Worm (Caenorhabditis elegans) whole organism, mixed stage, embryonic: ENCODE measurements around the gene Y54G2A.57.

ENCODE experiments used
- ceh-39 ChIP-seq: fragments of 150-350 bp; optimal IDR thresholded peaks from 2 replicates; lab custom pipeline; 2014; ENCODE audit warnings: missing biosample characterization, missing genetic modification characterization
- ceh-43 ChIP-seq: fragments of 200-800 bp; sonication (Bioruptor generic); optimal IDR thresholded peaks from 2 replicates; lab custom pipeline; 2018; ENCODE audit warnings: mild to moderate bottlenecking, missing genetic modification characterization, moderate library complexity, missing compliant biosample characterization
- ces-1 ChIP-seq: fragments of 150-350 bp; optimal IDR thresholded peaks from 2 replicates; lab custom pipeline; 2014; ENCODE audit warnings: missing biosample characterization, missing genetic modification reagents, missing genetic modification characterization
- mab-5 ChIP-seq: fragments of 150-350 bp; optimal IDR thresholded peaks from 2 replicates; lab custom pipeline; 2014; ENCODE audit warnings: missing biosample characterization, missing genetic modification characterization
- nhr-12 ChIP-seq: fragments of 150-350 bp; optimal IDR thresholded peaks from 2 replicates; lab custom pipeline; 2014; ENCODE audit warnings: missing biosample characterization, missing genetic modification characterization
- nhr-237 ChIP-seq: fragments of 150-350 bp; optimal IDR thresholded peaks from 2 replicates; lab custom pipeline; 2014; ENCODE audit warnings: missing biosample characterization, missing genetic modification characterization
- nhr-28 ChIP-seq: fragments of 150-350 bp; optimal IDR thresholded peaks from 2 replicates; lab custom pipeline; 2014; ENCODE audit warnings: missing biosample characterization, missing genetic modification characterization
- nhr-76 ChIP-seq: sonication (generic microtip); optimal IDR thresholded peaks from 2 replicates; lab custom pipeline; 2017; ENCODE audit warnings: missing biosample characterization, missing genetic modification characterization
- pha-4 ChIP-seq: fragments of 150-350 bp; optimal IDR thresholded peaks from 2 replicates; lab custom pipeline; 2018; ENCODE audit warnings: missing biosample characterization, missing genetic modification reagents, missing genetic modification characterization
- snpc-4 ChIP-seq: fragments of 150-350 bp; optimal IDR thresholded peaks from 2 replicates; lab custom pipeline; 2014; ENCODE audit warnings: missing biosample characterization, missing genetic modification characterization
- sptf-1 ChIP-seq: sonication (generic microtip); optimal IDR thresholded peaks from 2 replicates; lab custom pipeline; 2017; ENCODE audit warnings: mild to moderate bottlenecking, missing genetic modification characterization, moderate library complexity, missing compliant biosample characterization
- unc-39 ChIP-seq: fragments of 150-350 bp; optimal IDR thresholded peaks from 2 replicates; lab custom pipeline; 2014; ENCODE audit warnings: missing biosample characterization, missing genetic modification characterization
- ztf-11 ChIP-seq: fragments of 150-350 bp; optimal IDR thresholded peaks from 2 replicates; lab custom pipeline; 2014; ENCODE audit warnings: missing biosample characterization, missing genetic modification characterization

DNA sequence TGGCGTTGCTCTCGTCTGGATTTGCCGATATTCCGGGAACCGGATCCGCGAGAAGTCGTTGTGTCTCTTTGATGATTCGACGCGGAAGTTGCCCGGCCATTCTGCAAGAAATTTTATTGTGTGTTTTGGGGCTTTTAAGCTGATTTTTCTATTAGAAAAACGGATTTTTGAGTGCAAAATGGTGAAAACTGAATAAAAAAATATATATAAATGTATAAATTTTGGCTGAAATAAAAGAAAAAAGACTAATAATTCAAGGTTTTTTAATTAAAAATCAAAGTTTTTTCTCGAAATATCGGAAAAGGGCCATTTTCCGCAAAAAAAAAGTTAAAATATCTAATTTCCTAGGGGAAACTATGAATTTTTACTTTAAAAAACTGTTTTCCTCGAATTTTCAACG, 44.1 kb upstream of the Y54G2A.57 start, which contains the start of gene ubc-13:
- TF ChIP-seq mab-5 (tag; lab: Kevin White, UChicago): no peak
- TF ChIP-seq ztf-11 (tag; lab: Kevin White, UChicago): no peak
- no peak for TF ChIP-seq sptf-1 (tag; lab: Kevin White, UChicago)
- TF ChIP-seq pha-4 (tag; lab: Kevin White, UChicago): no peak
- no peak for TF ChIP-seq nhr-76 (tag; lab: Kevin White, UChicago)
- TF ChIP-seq snpc-4: no peak
- no peak for TF ChIP-seq ceh-43
- no peak for TF ChIP-seq ceh-39
- TF ChIP-seq unc-39: no peak
- no peak for TF ChIP-seq nhr-237 (tag; lab: Kevin White, UChicago)
- no peak for TF ChIP-seq nhr-28 (tag; lab: Kevin White, UChicago)
- TF ChIP-seq nhr-12 (tag; lab: Kevin White, UChicago): no peak
- no peak for TF ChIP-seq ces-1
